Worm (Caenorhabditis elegans) whole organism, L4/young adult: ENCODE measurements around the gene F49H12.3.

ENCODE experiments used
- W03F9.2 ChIP-seq: fragments of 150-350 bp; optimal IDR thresholded peaks from 2 replicates; lab custom pipeline; 2014; ENCODE audit warnings: missing biosample characterization, missing genetic modification characterization
- dao-5 ChIP-seq: sonication (generic microtip); optimal IDR thresholded peaks from 2 replicates; lab custom pipeline; 2016; ENCODE audit warnings: missing genotype, missing genetic modification characterization, moderate library complexity, missing compliant biosample characterization
- him-1 ChIP-seq: sonication (generic microtip); optimal IDR thresholded peaks from 2 replicates; lab custom pipeline; 2016; ENCODE audit warnings: missing genotype, missing genetic modification reagents, missing genetic modification characterization, missing compliant biosample characterization

- TF ChIP-seq him-1 (tag; lab: Kevin White, UChicago) (no peak), W03F9.2 (tag; lab: Kevin White, UChicago) (no peak), dao-5 (no peak)
Observed at ce11 chrX:2042621-2043020, 41.6 kb upstream of the F49H12.3 start.
